Worm (Caenorhabditis elegans) whole organism, L2 larva: ENCODE results near the gene fbxa-150.
A peak's percentile ranks its signal among the peaks of the same experiment; 100 is the strongest.

ENCODE experiments used
- elt-1 ChIP-seq: fragments of 150-350 bp; optimal IDR thresholded peaks from 2 replicates; lab custom pipeline; 2014; ENCODE audit warnings: missing biosample characterization, missing genetic modification characterization
- fos-1 ChIP-seq: fragments of 150-350 bp; optimal IDR thresholded peaks from 2 replicates; lab custom pipeline; 2014; ENCODE audit warnings: missing biosample characterization, missing genetic modification characterization
- lin-13 ChIP-seq: fragments of 150-350 bp; optimal IDR thresholded peaks from 2 replicates; lab custom pipeline; 2014; ENCODE audit warnings: missing biosample characterization, missing genetic modification reagents, missing genetic modification characterization
- mbf-1 ChIP-seq: sonication (generic microtip); optimal IDR thresholded peaks from 2 replicates; lab custom pipeline; 2017; ENCODE audit warnings: missing biosample characterization, missing genetic modification characterization
- nhr-10 ChIP-seq: sonication (generic microtip); optimal IDR thresholded peaks from 2 replicates; lab custom pipeline; 2017; ENCODE audit warnings: missing biosample characterization, missing genetic modification characterization
- nhr-77 ChIP-seq: fragments of 150-350 bp; optimal IDR thresholded peaks from 2 replicates; lab custom pipeline; 2014; ENCODE audit warnings: missing biosample characterization, missing genetic modification characterization
- unc-39 ChIP-seq: fragments of 150-350 bp; optimal IDR thresholded peaks from 2 replicates; lab custom pipeline; 2014; ENCODE audit warnings: missing biosample characterization, missing genetic modification characterization
- zag-1 ChIP-seq: fragments of 150-350 bp; optimal IDR thresholded peaks from 2 replicates; lab custom pipeline; 2014; ENCODE audit warnings: missing biosample characterization, missing genetic modification characterization
- ztf-11 ChIP-seq: sonication (generic microtip); optimal IDR thresholded peaks from 2 replicates; lab custom pipeline; 2017; ENCODE audit warnings: missing biosample characterization, missing genetic modification characterization
- ztf-4 ChIP-seq: fragments of 150-350 bp; optimal IDR thresholded peaks from 2 replicates; lab custom pipeline; 2014; ENCODE audit warnings: missing biosample characterization, missing genetic modification characterization

- TF ChIP-seq ztf-4 (tag; lab: Kevin White, UChicago): no peak
- TF ChIP-seq fos-1 (tag; lab: Kevin White, UChicago): peak; percentile 34
- no peak for TF ChIP-seq nhr-10 (tag; lab: Kevin White, UChicago)
- no peak for TF ChIP-seq zag-1 (tag; lab: Kevin White, UChicago)
- no peak for TF ChIP-seq mbf-1 (tag; lab: Kevin White, UChicago)
- TF ChIP-seq nhr-77 (tag; lab: Kevin White, UChicago): no peak
- TF ChIP-seq ztf-11 (tag; lab: Kevin White, UChicago): no peak
- TF ChIP-seq unc-39 (tag; lab: Kevin White, UChicago): no peak
- no peak for TF ChIP-seq lin-13 (GFP tag; lab: Kevin White, UChicago)
- no peak for TF ChIP-seq elt-1
Observed at ce11 chrV:20499642-20500041, 22.8 kb upstream of the fbxa-150 start.
